Worm (Caenorhabditis elegans): ENCODE measurements around the gene C04A2.15.

Gene C04A2.15

ce11 chrII:6847917-6848379 is 4.1 kb upstream of the C04A2.15 start, which contains the start of gene tbc-6:
Gene tbc-6 (plus strand): TSS chrII:6848124.
- TF ChIP-seq sea-2 (GFP tag; optimal IDR thresholded peaks at IDR 0.05) (no peak), elt-2 (tag; optimal IDR thresholded peaks at IDR 0.05) (peak; percentile 53), nhr-43 (tag; optimal IDR thresholded peaks at IDR 0.05; ENCODE audit: poor library complexity, severe bottlenecking) (peak; percentile 81), egl-5 (tag; optimal IDR thresholded peaks at IDR 0.05) (no peak), R02D3.7 (tag; optimal IDR thresholded peaks at IDR 0.05) (peak; percentile 64), hmg-11 (tag; optimal IDR thresholded peaks at IDR 0.05) (no peak), nfya-1 (tag; optimal IDR thresholded peaks at IDR 0.05; ENCODE audit: insufficient read depth) (peak; percentile 30), ceh-9 (tag; optimal IDR thresholded peaks at IDR 0.05) (no peak), egl-27 (tag; optimal IDR thresholded peaks at IDR 0.05) (peak; percentile 61), ama-1 (optimal IDR thresholded peaks at IDR 0.05) (no peak), ztf-4 (tag; optimal IDR thresholded peaks at IDR 0.05) (no peak), jun-1 (tag; optimal IDR thresholded peaks at IDR 0.05) (peak; percentile 90), nhr-23 (tag; optimal IDR thresholded peaks at IDR 0.05) (peak; percentile 84), ceh-28 (tag; optimal IDR thresholded peaks at IDR 0.05) (peak; percentile 34), aly-2 (tag; optimal IDR thresholded peaks at IDR 0.05) (peak; percentile 55), mdl-1 (tag; optimal IDR thresholded peaks at IDR 0.05) (peak; percentile 22), nhr-25 (tag; optimal IDR thresholded peaks at IDR 0.05) (peak; percentile 66), pqm-1 (tag; optimal IDR thresholded peaks at IDR 0.05) (peak; percentile 27), pha-4 (tag; optimal IDR thresholded peaks at IDR 0.05) (peak; percentile 78), elt-3 (tag; optimal IDR thresholded peaks at IDR 0.05) (peak in 2 of 3 experiments; percentile 7 to 33)

- TF ChIP-seq elt-3 (tag; optimal IDR thresholded peaks at IDR 0.05) (peak; percentile 52 to 69 (median 56)), mdl-1 (tag; optimal IDR thresholded peaks at IDR 0.05) (peak; percentile 59), pha-4 (tag; optimal IDR thresholded peaks at IDR 0.05) (no peak), nfya-1 (tag; optimal IDR thresholded peaks at IDR 0.05; ENCODE audit: insufficient read depth) (peak; percentile 40), nhr-77 (tag; optimal IDR thresholded peaks at IDR 0.05) (no peak), ztf-4 (tag; optimal IDR thresholded peaks at IDR 0.05) (no peak), pqm-1 (tag; optimal IDR thresholded peaks at IDR 0.05) (no peak), lin-39 (tag; optimal IDR thresholded peaks at IDR 0.05) (peak; percentile 27), unc-62 (GFP tag; optimal IDR thresholded peaks at IDR 0.05) (peak; percentile 86), R02D3.7 (tag; optimal IDR thresholded peaks at IDR 0.05) (peak; percentile 34), nhr-43 (tag; optimal IDR thresholded peaks at IDR 0.05; ENCODE audit: poor library complexity, severe bottlenecking) (peak; percentile 97), tbx-2 (tag; optimal IDR thresholded peaks at IDR 0.05) (peak; percentile 42), egl-27 (tag; optimal IDR thresholded peaks at IDR 0.05) (peak; percentile 94), egl-5 (tag; optimal IDR thresholded peaks at IDR 0.05) (peak; percentile 38), nhr-67 (tag; optimal IDR thresholded peaks at IDR 0.05) (no peak), nhr-23 (tag; optimal IDR thresholded peaks at IDR 0.05) (peak; percentile 93), nhr-25 (tag; optimal IDR thresholded peaks at IDR 0.05) (peak; percentile 85), snpc-4 (tag; optimal IDR thresholded peaks at IDR 0.05) (peak; percentile 7), jun-1 (tag; optimal IDR thresholded peaks at IDR 0.05) (peak; percentile 51), lsy-12 (tag; optimal IDR thresholded peaks at IDR 0.05) (peak; percentile 28)
These were observed 2.7 kb upstream of the C04A2.15 start for ce11 chrII:6849308-6849707.

ce11 chrII:6853059-6853466 is 1.0 kb downstream of the C04A2.15 start:
- no peak for TF ChIP-seq ceh-9 (tag; optimal IDR thresholded peaks at IDR 0.05)
- TF ChIP-seq snpc-4 (tag; optimal IDR thresholded peaks at IDR 0.05): peak; percentile 3
- no peak for TF ChIP-seq fkh-10 (GFP tag; optimal IDR thresholded peaks at IDR 0.05)
- TF ChIP-seq egl-5 (tag; optimal IDR thresholded peaks at IDR 0.05): peak; percentile 32
- TF ChIP-seq ztf-11 (tag; optimal IDR thresholded peaks at IDR 0.05): no peak
- TF ChIP-seq ZK546.5 (tag; optimal IDR thresholded peaks at IDR 0.05): no peak
- TF ChIP-seq mdl-1 (tag; optimal IDR thresholded peaks at IDR 0.05): no peak
- TF ChIP-seq unc-39 (tag; optimal IDR thresholded peaks at IDR 0.05): no peak
- TF ChIP-seq elt-1 (tag; optimal IDR thresholded peaks at IDR 0.05): no peak
- no peak for TF ChIP-seq nhr-12 (tag; optimal IDR thresholded peaks at IDR 0.05)
- no peak for TF ChIP-seq zag-1 (tag; optimal IDR thresholded peaks at IDR 0.05)
- peak; percentile 36 for TF ChIP-seq tbx-2 (tag; optimal IDR thresholded peaks at IDR 0.05)
- peak; percentile 47 for TF ChIP-seq lin-15B (tag; optimal IDR thresholded peaks at IDR 0.05)
- no peak for TF ChIP-seq nhr-76 (tag; optimal IDR thresholded peaks at IDR 0.05)
- no peak for TF ChIP-seq fkh-2 (tag; optimal IDR thresholded peaks at IDR 0.05)
- no peak for TF ChIP-seq ceh-16 (tag; optimal IDR thresholded peaks at IDR 0.05)
- no peak for TF ChIP-seq daf-12 (tag; optimal IDR thresholded peaks at IDR 0.05)
- TF ChIP-seq elt-3 (tag; optimal IDR thresholded peaks at IDR 0.05): peak in 1 of 3 experiments; percentile 39
- peak; percentile 78 for TF ChIP-seq hmg-11 (tag; optimal IDR thresholded peaks at IDR 0.05)
- TF ChIP-seq ama-1 (optimal IDR thresholded peaks at IDR 0.05): peak; percentile 55
- TF ChIP-seq nhr-67 (tag; optimal IDR thresholded peaks at IDR 0.05): no peak
- peak; percentile 5 for TF ChIP-seq ceh-82 (tag; optimal IDR thresholded peaks at IDR 0.05)
- TF ChIP-seq elt-2 (tag; optimal IDR thresholded peaks at IDR 0.05): peak; percentile 46
- TF ChIP-seq eor-1 (tag; optimal IDR thresholded peaks at IDR 0.05): no peak
- TF ChIP-seq nhr-28 (tag; optimal IDR thresholded peaks at IDR 0.05): no peak
- TF ChIP-seq nhr-23 (tag; optimal IDR thresholded peaks at IDR 0.05): peak; percentile 19
- TF ChIP-seq pha-4 (tag; optimal IDR thresholded peaks at IDR 0.05): peak; percentile 58
- TF ChIP-seq skn-1 (tag; optimal IDR thresholded peaks at IDR 0.05): peak; percentile 24
- TF ChIP-seq nhr-43 (tag; optimal IDR thresholded peaks at IDR 0.05; ENCODE audit: poor library complexity, severe bottlenecking): peak; percentile 28
- TF ChIP-seq nhr-11 (tag; optimal IDR thresholded peaks at IDR 0.05): peak; percentile 35
- peak; percentile 12 for TF ChIP-seq R02D3.7 (tag; optimal IDR thresholded peaks at IDR 0.05)
- peak; percentile 31 for TF ChIP-seq pqm-1 (tag; optimal IDR thresholded peaks at IDR 0.05)
- no peak for TF ChIP-seq fos-1 (tag; optimal IDR thresholded peaks at IDR 0.05)
- no peak for TF ChIP-seq unc-62 (GFP tag; optimal IDR thresholded peaks at IDR 0.05)
- TF ChIP-seq jun-1 (tag; optimal IDR thresholded peaks at IDR 0.05): no peak
- TF ChIP-seq nhr-77 (tag; optimal IDR thresholded peaks at IDR 0.05): no peak
- TF ChIP-seq nhr-25 (tag; optimal IDR thresholded peaks at IDR 0.05): peak; percentile 56

Measured in whole organism, L3 larva.